Worm (Caenorhabditis elegans): ENCODE data around the gene K08H10.6.

K08H10.6 gene

DNA sequence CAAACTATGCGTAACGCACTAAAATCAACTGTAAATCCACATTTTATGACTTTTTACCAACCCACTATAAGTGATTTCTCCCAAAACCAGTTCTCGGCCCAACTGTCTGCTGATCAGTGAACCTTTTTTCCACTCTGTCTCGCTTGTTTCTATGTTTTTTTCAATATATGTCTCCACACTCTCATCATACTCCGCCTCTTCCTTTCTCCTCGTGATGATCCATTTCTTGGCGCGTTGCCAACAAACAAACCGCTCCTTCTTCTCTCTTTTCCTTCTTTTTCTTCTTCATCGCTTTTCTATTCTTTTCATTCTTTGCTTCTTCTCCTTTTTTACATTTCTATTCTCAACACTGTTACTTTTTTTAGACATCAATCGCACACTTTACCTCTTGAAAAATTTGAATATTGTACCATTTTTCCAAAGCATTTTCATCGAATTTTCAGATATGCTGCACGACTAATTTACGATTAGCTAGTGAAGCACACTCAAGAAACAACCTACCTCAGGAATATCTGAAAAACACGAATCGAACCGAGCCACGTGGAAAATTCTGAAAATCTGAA, 47.6 kb upstream of the K08H10.6 start, which contains the start of gene T06E8.8 (continued):
- TF ChIP-seq zip-2 (tag; optimal IDR thresholded peaks at IDR 0.05) (no peak), mxl-2 (GFP tag; conservative IDR thresholded peaks at IDR 0.05) (no peak), hmg-1.1 (GFP tag; IDR thresholded peaks at IDR 0.05) (peak; percentile 64), lin-13 (GFP tag; optimal IDR thresholded peaks at IDR 0.05) (no peak), lin-15B (tag; optimal IDR thresholded peaks at IDR 0.05) (no peak), zfp-2 (tag; optimal IDR thresholded peaks at IDR 0.05) (no peak), nhr-25 (tag; optimal IDR thresholded peaks at IDR 0.05; ENCODE audit: borderline replicate concordance, insufficient read depth) (peak; percentile 54), daf-19 (GFP tag; conservative IDR thresholded peaks at IDR 0.05) (no peak), unc-39 (tag; optimal IDR thresholded peaks at IDR 0.05) (no peak), F10B5.3 (tag; optimal IDR thresholded peaks at IDR 0.05) (no peak), zag-1 (tag; optimal IDR thresholded peaks at IDR 0.05) (no peak), spr-1 (tag; optimal IDR thresholded peaks at IDR 0.05) (no peak), ctbp-1 (GFP tag; IDR thresholded peaks at IDR 0.05) (no peak), mdl-1 (tag; optimal IDR thresholded peaks at IDR 0.05) (peak in 1 of 2 experiments; percentile 88), D1046.2 (GFP tag; IDR thresholded peaks at IDR 0.05) (no peak), set-16 (GFP tag; IDR thresholded peaks at IDR 0.05) (0 out of 2 replicates have a peak, but pooled peaks have one; percentile 11), arid-1 (GFP tag; conservative IDR thresholded peaks at IDR 0.05) (no peak), mes-2 (tag; optimal IDR thresholded peaks at IDR 0.05; ENCODE audit: poor library complexity, severe bottlenecking) (peak; percentile 51), daf-16 (GFP tag; optimal IDR thresholded peaks at IDR 0.05) (peak in 1 of 2 experiments; percentile 12), daf-16 (tag; optimal IDR thresholded peaks at IDR 0.05) (no peak), cey-2 (tag; optimal IDR thresholded peaks at IDR 0.05; ENCODE audit: borderline replicate concordance, insufficient read depth) (no peak), ces-1 (GFP tag; optimal IDR thresholded peaks at IDR 0.05) (no peak), rbr-2 (tag; optimal IDR thresholded peaks at IDR 0.05) (peak; percentile 39), attf-4 (tag; optimal IDR thresholded peaks at IDR 0.05) (no peak), F44E2.7 (GFP tag; IDR thresholded peaks at IDR 0.05) (no peak), pha-4 (GFP tag; IDR thresholded peaks at IDR 0.05) (peak; percentile 41), pha-4 (tag; optimal IDR thresholded peaks at IDR 0.05) (no peak), gei-8 (GFP tag; optimal IDR thresholded peaks at IDR 0.05) (peak; percentile 3), ztf-11 (tag; optimal IDR thresholded peaks at IDR 0.05) (no peak), ceh-82 (tag; optimal IDR thresholded peaks at IDR 0.05) (no peak), ceh-20 (GFP tag; IDR thresholded peaks at IDR 0.05) (no peak), aha-1 (tag) (no peak), nhr-28 (tag; optimal IDR thresholded peaks at IDR 0.05) (peak; percentile 69), spr-3 (GFP tag; optimal IDR thresholded peaks at IDR 0.05) (no peak), ceh-62 (tag; optimal IDR thresholded peaks at IDR 0.05) (no peak), Y105C5A.15 (GFP tag; IDR thresholded peaks at IDR 0.05) (no peak), F49E8.2 (tag; optimal IDR thresholded peaks at IDR 0.05; ENCODE audit: borderline replicate concordance) (no peak), nhr-102 (tag; optimal IDR thresholded peaks at IDR 0.05) (no peak), nhr-48 (tag; optimal IDR thresholded peaks at IDR 0.05) (peak; percentile 63), tra-1 (GFP tag; IDR thresholded peaks at IDR 0.05) (peak; percentile 61; the same call in 1 of the 2 replicates), madf-5 (GFP tag; IDR thresholded peaks at IDR 0.05) (no peak), lim-7 (GFP tag; IDR thresholded peaks at IDR 0.05) (no peak), nhr-41 (GFP tag; IDR thresholded peaks at IDR 0.05) (no peak), pqm-1 (tag; optimal IDR thresholded peaks at IDR 0.05) (no peak), F37D6.2 (tag; optimal IDR thresholded peaks at IDR 0.05) (no peak), lsy-2 (tag; optimal IDR thresholded peaks at IDR 0.05) (peak; percentile 4 to 86), unc-62 (GFP tag; optimal IDR thresholded peaks at IDR 0.05 in 1 of 2) (peak in 1 of 2 experiments; percentile 80), unc-62 (tag; optimal IDR thresholded peaks at IDR 0.05) (no peak), madf-9 (GFP tag; conservative IDR thresholded peaks at IDR 0.05) (no peak), ztf-7 (tag; optimal IDR thresholded peaks at IDR 0.05) (no peak), mxl-3 (GFP tag; optimal IDR thresholded peaks at IDR 0.05) (peak; percentile 59)
